Worm (Caenorhabditis elegans) whole organism, L4 larva: ENCODE measurements around the gene haly-1.

Experiments
- F49E8.2 ChIP-seq: sonication (generic microtip); optimal IDR thresholded peaks from 2 replicates; lab custom pipeline; 2016; ENCODE audit warnings: missing compliant biosample characterization, mild to moderate bottlenecking, missing genetic modification characterization, borderline replicate concordance
- R02D3.7 ChIP-seq: fragments of 150-350 bp; sonication (generic microtip); optimal IDR thresholded peaks from 3 replicates; lab custom pipeline; 2014; ENCODE audit warnings: missing biosample characterization, missing genetic modification characterization
- T26A8.4 ChIP-seq: fragments of 200-800 bp; sonication (Bioruptor generic); IDR thresholded peaks from 2 replicates; pipeline ENCODE4 v1.3.6; 2022; ENCODE audit warnings: missing genetic modification characterization, missing compliant biosample characterization
- Y48G9A.11 ChIP-seq: fragments of 200-800 bp; sonication (Bioruptor generic); IDR thresholded peaks from 2 replicates; pipeline ENCODE4 v1.3.6; 2022; ENCODE audit warnings: missing genetic modification reagents, missing genetic modification characterization, missing compliant biosample characterization
- aha-1 ChIP-seq: fragments of 150-350 bp; peaks from one replicate; lab custom pipeline; 2014; ENCODE audit warnings: missing biosample characterization, missing genetic modification characterization
- aly-2 ChIP-seq: sonication (generic microtip); optimal IDR thresholded peaks from 2 replicates; lab custom pipeline; 2018; ENCODE audit warnings: missing biosample characterization, missing genetic modification characterization
- ceh-82 ChIP-seq: sonication (generic microtip); optimal IDR thresholded peaks from 2 replicates; lab custom pipeline; 2017; ENCODE audit warnings: missing biosample characterization, missing genetic modification characterization
- cey-2 ChIP-seq: sonication (generic microtip); optimal IDR thresholded peaks from 3 replicates; lab custom pipeline; 2017; ENCODE audit warnings: missing genetic modification characterization, mild to moderate bottlenecking, missing compliant biosample characterization, antibody characterized with exemption, borderline replicate concordance; ENCODE audit not compliant: insufficient read depth
- daf-12 ChIP-seq: fragments of 150-350 bp; optimal IDR thresholded peaks from 2 replicates; lab custom pipeline; 2014; ENCODE audit warnings: missing biosample characterization, missing genetic modification reagents, missing genetic modification characterization
- daf-19 ChIP-seq: fragments of 200-800 bp; sonication (Bioruptor generic); conservative IDR thresholded peaks from 2 replicates; pipeline ENCODE4 v1.3.6; 2022; ENCODE audit warnings: missing genetic modification characterization, missing compliant biosample characterization
- dmd-6 ChIP-seq: fragments of 200-800 bp; sonication (Bioruptor generic); IDR thresholded peaks from 2 replicates; pipeline ENCODE4 v1.3.6; 2022; ENCODE audit warnings: missing genetic modification reagents, missing genetic modification characterization, missing compliant biosample characterization
- duxl-1 ChIP-seq: sonication (generic microtip); optimal IDR thresholded peaks from 2 replicates; lab custom pipeline; 2016; ENCODE audit warnings: mild to moderate bottlenecking, missing genetic modification characterization, moderate library complexity, missing compliant biosample characterization; ENCODE audit not compliant: poor library complexity
- dve-1 ChIP-seq: sonication (generic microtip); optimal IDR thresholded peaks from 2 replicates; lab custom pipeline; 2017; ENCODE audit warnings: antibody characterized with exemption, mild to moderate bottlenecking, missing genetic modification characterization, missing compliant biosample characterization; ENCODE audit not compliant: insufficient read depth
- egl-43 ChIP-seq: fragments of 200-800 bp; sonication (Bioruptor generic); IDR thresholded peaks from 2 replicates; pipeline ENCODE4 v1.3.6; 2022; ENCODE audit warnings: missing genetic modification reagents, missing genetic modification characterization, missing compliant biosample characterization
- fos-1 ChIP-seq: fragments of 150-350 bp; optimal IDR thresholded peaks from 2 replicates; lab custom pipeline; 2014; ENCODE audit warnings: missing biosample characterization, missing genetic modification characterization
- gei-8 ChIP-seq: fragments of 200-800 bp; sonication (Bioruptor generic); optimal IDR thresholded peaks from 2 replicates; lab custom pipeline; 2018; ENCODE audit warnings: mild to moderate bottlenecking, missing genetic modification characterization, missing compliant biosample characterization
- hlh-30 ChIP-seq: sonication (generic microtip); optimal IDR thresholded peaks from 2 replicates; lab custom pipeline; 2017; ENCODE audit warnings: antibody characterized with exemption, mild to moderate bottlenecking, missing genetic modification characterization, missing compliant biosample characterization; ENCODE audit not compliant: insufficient read depth
- hmg-1.1 ChIP-seq: fragments of 200-800 bp; sonication (Bioruptor generic); IDR thresholded peaks from 2 replicates; pipeline ENCODE4 v1.3.6; 2022; ENCODE audit warnings: missing genetic modification reagents, missing genetic modification characterization, missing compliant biosample characterization
- lin-1 ChIP-seq: fragments of 200-800 bp; sonication (Bioruptor generic); IDR thresholded peaks from 2 replicates; pipeline ENCODE4 v1.3.6; 2022; ENCODE audit warnings: missing genetic modification reagents, missing genetic modification characterization, missing compliant biosample characterization
- lsy-2 ChIP-seq, 2 experiments: fragments of 150-350 bp in 1 of 2; sonication (generic microtip) in 1 of 2; optimal IDR thresholded peaks; 2 replicates each; lab custom pipeline; 2014 to 2017; ENCODE audit warnings: missing biosample characterization in 2 of 2, missing genetic modification characterization in 2 of 2
- madf-9 ChIP-seq: fragments of 200-800 bp; sonication (Bioruptor generic); conservative IDR thresholded peaks from 2 replicates; pipeline ENCODE4 v1.3.6; 2022; ENCODE audit warnings: missing genetic modification reagents, missing genetic modification characterization, missing compliant biosample characterization
- mdl-1 ChIP-seq, 2 experiments: fragments of 150-350 bp in 1 of 2; sonication (generic microtip) in 1 of 2; optimal IDR thresholded peaks; 2 replicates each; lab custom pipeline; 2014 to 2017; ENCODE audit warnings: missing biosample characterization in 2 of 2, missing genetic modification characterization in 2 of 2
- nhr-11 ChIP-seq: fragments of 150-350 bp; optimal IDR thresholded peaks from 2 replicates; lab custom pipeline; 2014; ENCODE audit warnings: missing biosample characterization, missing genetic modification characterization
- nhr-111 ChIP-seq: fragments of 200-800 bp; sonication (Bioruptor generic); optimal IDR thresholded peaks from 2 replicates; lab custom pipeline; 2018; ENCODE audit warnings: mild to moderate bottlenecking, missing genetic modification characterization, missing compliant biosample characterization
- nhr-237 ChIP-seq: sonication (generic microtip); optimal IDR thresholded peaks from 2 replicates; lab custom pipeline; 2017; ENCODE audit warnings: missing biosample characterization, missing genetic modification characterization
- nhr-28 ChIP-seq: fragments of 150-350 bp; optimal IDR thresholded peaks from 2 replicates; lab custom pipeline; 2014; ENCODE audit warnings: missing biosample characterization, missing genetic modification characterization
- nhr-41 ChIP-seq: fragments of 200-800 bp; sonication (Bioruptor generic); IDR thresholded peaks from 2 replicates; pipeline ENCODE4 v1.3.6; 2022; ENCODE audit warnings: missing genetic modification reagents, missing genetic modification characterization, missing compliant biosample characterization
- nhr-42 ChIP-seq: fragments of 200-800 bp; sonication (Bioruptor generic); IDR thresholded peaks from 2 replicates; pipeline ENCODE4 v1.3.6; 2022; ENCODE audit warnings: missing genetic modification characterization, missing compliant biosample characterization
- nhr-76 ChIP-seq: fragments of 150-350 bp; optimal IDR thresholded peaks from 2 replicates; lab custom pipeline; 2014; ENCODE audit warnings: missing biosample characterization, missing genetic modification characterization
- nhr-77 ChIP-seq: fragments of 150-350 bp; optimal IDR thresholded peaks from 2 replicates; lab custom pipeline; 2014; ENCODE audit warnings: missing biosample characterization, missing genetic modification characterization
- pha-4 ChIP-seq, 2 experiments: fragments of 150-350 bp in 1 of 2; fragments of 200-800 bp in 1 of 2; sonication (Bioruptor generic) in 1 of 2; IDR thresholded peaks in 1 of 2; optimal IDR thresholded peaks in 1 of 2; 2 replicates each; pipeline versions ENCODE4 v1.3.6 to Lab custom; 2014 to 2022; ENCODE audit warnings: missing genetic modification characterization in 2 of 2, missing genetic modification reagents in 2 of 2, missing biosample characterization in 1 of 2, missing compliant biosample characterization in 1 of 2
- php-3 ChIP-seq: fragments of 200-800 bp; sonication (Bioruptor generic); IDR thresholded peaks from 2 replicates; pipeline ENCODE4 v1.3.6; 2022; ENCODE audit warnings: missing genetic modification reagents, missing genetic modification characterization, missing compliant biosample characterization
- saeg-2 ChIP-seq: fragments of 200-800 bp; sonication (Bioruptor generic); IDR thresholded peaks from 2 replicates; pipeline ENCODE4 v1.3.6; 2022; ENCODE audit warnings: missing genetic modification reagents, missing genetic modification characterization, missing compliant biosample characterization
- sdz-12 ChIP-seq: fragments of 200-800 bp; sonication (Bioruptor generic); optimal IDR thresholded peaks from 2 replicates; lab custom pipeline; 2018; ENCODE audit warnings: mild to moderate bottlenecking, missing genetic modification characterization, missing compliant biosample characterization
- unc-130 ChIP-seq: sonication (generic microtip); optimal IDR thresholded peaks from 2 replicates; lab custom pipeline; 2016; ENCODE audit warnings: missing genetic modification reagents, missing genetic modification characterization, missing compliant biosample characterization
- unc-39 ChIP-seq: sonication (generic microtip); optimal IDR thresholded peaks from 2 replicates; lab custom pipeline; 2017; ENCODE audit warnings: missing biosample characterization, missing genetic modification characterization
- vab-7 ChIP-seq: fragments of 200-800 bp; sonication (Bioruptor generic); IDR thresholded peaks from 2 replicates; pipeline ENCODE4 v1.3.6; 2022; ENCODE audit warnings: missing genetic modification reagents, missing genetic modification characterization, missing compliant biosample characterization
- zip-11 ChIP-seq: fragments of 200-800 bp; sonication (Bioruptor generic); IDR thresholded peaks from 2 replicates; pipeline ENCODE4 v1.3.6; 2022; ENCODE audit warnings: missing genetic modification characterization, missing compliant biosample characterization
- ztf-11 ChIP-seq: fragments of 150-350 bp; optimal IDR thresholded peaks from 2 replicates; lab custom pipeline; 2014; ENCODE audit warnings: missing biosample characterization, missing genetic modification characterization
- ztf-7 ChIP-seq: fragments of 150-350 bp; optimal IDR thresholded peaks from 2 replicates; lab custom pipeline; 2014; ENCODE audit warnings: missing biosample characterization, missing genetic modification characterization

Gene haly-1

ce11 chrX:10896498-10896897, at the start of gene haly-1:
TSS of gene haly-1 (minus strand) at chrX:10896598.
- TF ChIP-seq R02D3.7 (tag; lab: Kevin White, UChicago) (no peak), vab-7 (no peak), dmd-6 (GFP tag; lab: Robert Waterston, UW) (no peak), lsy-2 (tag; optimal IDR thresholded peaks at IDR 0.05; lab: Kevin White, UChicago) (no peak), nhr-41 (GFP tag; lab: Robert Waterston, UW) (no peak), daf-19 (GFP tag; lab: Robert Waterston, UW) (no peak), hmg-1.1 (GFP tag; lab: Robert Waterston, UW) (no peak), unc-39 (tag; lab: Kevin White, UChicago) (no peak), aha-1 (no peak)

DNA sequence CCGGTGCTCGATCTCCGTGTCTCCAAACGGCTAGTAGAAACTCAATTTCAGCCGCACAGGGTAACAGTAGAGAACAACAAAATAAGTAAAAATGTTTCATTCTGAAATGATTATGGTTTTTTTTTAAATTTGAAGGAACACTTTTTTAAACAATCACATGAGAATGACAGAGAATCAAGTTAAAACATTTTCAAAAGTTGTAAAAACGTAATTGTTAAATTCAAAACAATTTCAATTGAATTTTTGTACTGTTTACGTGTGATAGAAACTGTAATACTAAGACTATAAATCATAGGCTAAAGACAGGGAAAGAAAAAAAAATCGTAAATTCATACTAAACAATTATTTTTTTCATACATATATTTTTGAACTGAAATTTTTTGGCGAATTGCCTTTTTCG, 44.9 kb upstream of the haly-1 start, which contains the start of gene pho-7:
pho-7 (minus strand) TSS at position 101 of the 400 bp plus-strand sequence.
- TF ChIP-seq ztf-7 (tag; lab: Kevin White, UChicago) = no peak
- peak; percentile 84 for TF ChIP-seq aha-1

ce11 chrX:10933308-10934014, 37.1 kb upstream of the haly-1 start:
- TF ChIP-seq fos-1 (tag; lab: Kevin White, UChicago) = no peak
- no peak for TF ChIP-seq nhr-76 (tag; lab: Kevin White, UChicago)
- no peak for TF ChIP-seq zip-11
- no peak for TF ChIP-seq madf-9 (GFP tag; lab: Robert Waterston, UW)
- TF ChIP-seq nhr-28 = no peak
- no peak for TF ChIP-seq cey-2 (tag; lab: Kevin White, UChicago)
- TF ChIP-seq nhr-77 = no peak
- no peak for TF ChIP-seq pha-4 (GFP tag; IDR thresholded peaks at IDR 0.05; lab: Robert Waterston, UW)
- no peak for TF ChIP-seq pha-4 (tag; optimal IDR thresholded peaks at IDR 0.05; lab: Kevin White, UChicago)
- no peak for TF ChIP-seq sdz-12 (GFP tag; lab: Kevin White, UChicago)
- TF ChIP-seq hlh-30 (tag; lab: Kevin White, UChicago) = no peak
- no peak for TF ChIP-seq Y48G9A.11 (GFP tag; lab: Robert Waterston, UW)
- TF ChIP-seq T26A8.4 = no peak
- TF ChIP-seq duxl-1 (tag; lab: Kevin White, UChicago) = no peak
- no peak for TF ChIP-seq nhr-237
- no peak for TF ChIP-seq mdl-1 (tag; optimal IDR thresholded peaks at IDR 0.05; lab: Kevin White, UChicago)
- TF ChIP-seq R02D3.7 (tag; lab: Kevin White, UChicago) = no peak

ce11 chrX:10932087-10932486, 35.7 kb upstream of the haly-1 start:
- TF ChIP-seq unc-130 (GFP tag; lab: Kevin White, UChicago) (no peak), php-3 (GFP tag; lab: Robert Waterston, UW) (no peak), duxl-1 (tag; lab: Kevin White, UChicago) (no peak), nhr-42 (GFP tag; lab: Robert Waterston, UW) (no peak), nhr-11 (tag; lab: Kevin White, UChicago) (no peak), nhr-111 (GFP tag; lab: Kevin White, UChicago) (no peak), lin-1 (GFP tag; lab: Robert Waterston, UW) (no peak), gei-8 (GFP tag; lab: Kevin White, UChicago) (no peak), ztf-11 (tag; lab: Kevin White, UChicago) (no peak), egl-43 (GFP tag; lab: Robert Waterston, UW) (no peak), F49E8.2 (tag; lab: Kevin White, UChicago) (no peak), ceh-82 (tag; lab: Kevin White, UChicago) (no peak), daf-12 (tag; lab: Kevin White, UChicago) (no peak), aly-2 (no peak), hlh-30 (tag; lab: Kevin White, UChicago) (no peak), saeg-2 (GFP tag; lab: Robert Waterston, UW) (no peak), dve-1 (tag; lab: Kevin White, UChicago) (no peak)
